Fruit fly (Drosophila melanogaster): Measurements from ENCODE around the gene CG9368.

DNA sequence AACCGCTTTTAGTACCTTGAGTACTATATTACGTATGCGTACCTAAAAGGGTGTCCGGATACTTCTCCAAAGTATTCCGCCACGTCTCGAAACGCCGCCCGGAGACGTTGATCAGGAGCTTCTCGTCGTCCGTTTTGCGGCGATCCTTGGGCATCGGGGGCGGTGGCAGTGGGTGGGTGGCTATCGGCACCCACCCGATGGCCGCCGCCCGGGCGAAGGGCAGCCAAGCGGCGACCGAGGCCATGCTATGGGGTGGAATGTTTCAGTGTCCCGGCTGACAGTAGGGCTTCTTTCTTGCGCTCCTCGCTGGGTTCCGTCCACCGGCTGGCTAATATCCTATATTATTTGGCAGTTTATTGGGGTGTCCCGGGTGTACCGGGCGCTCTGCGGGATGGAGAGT is 27.0 kb upstream of the CG9368 start:
- TF ChIP-seq CG8478 (optimal IDR thresholded peaks at IDR 0.05) (no peak), CTCF (optimal IDR thresholded peaks at IDR 0.05) (no peak)

Data from S2 (cell line).